Fruit fly (Drosophila melanogaster): ENCODE measurements around the gene js.

js gene

DNA sequence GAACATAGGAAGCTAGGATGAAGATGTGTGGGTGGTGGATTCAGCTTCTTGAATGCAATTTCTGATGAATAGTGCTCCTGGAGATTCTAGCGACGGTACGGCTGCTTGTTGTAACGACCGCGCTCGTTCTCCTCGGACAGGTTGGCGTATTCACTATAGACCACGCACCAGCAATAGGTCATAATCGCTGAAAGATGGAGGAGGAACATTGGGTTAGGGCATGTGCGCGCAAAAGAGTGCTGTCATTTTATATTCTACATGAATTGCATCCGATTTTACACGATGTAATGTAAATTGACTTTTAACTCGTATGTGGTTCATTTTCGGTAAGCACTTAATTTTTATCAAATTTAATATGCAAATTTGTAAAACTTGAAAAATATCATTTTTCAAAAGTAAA, 17.1 kb downstream of the js start (continued):
- peak; percentile 51; the same call in 2 of the 3 replicates for TF ChIP-seq CG16813 (GFP tag; IDR thresholded peaks at IDR 0.05; ENCODE audit: partially characterized antibody)
- TF ChIP-seq CG3163 (GFP tag; optimal IDR thresholded peaks at IDR 0.05) = no peak
- TF ChIP-seq bbx (GFP tag; IDR thresholded peaks at IDR 0.05; ENCODE audit: partially characterized antibody) = peak; percentile 21; the same call in 1 of the 2 replicates
- peak; percentile 31 for TF ChIP-seq BEAF-32 (GFP tag; optimal IDR thresholded peaks at IDR 0.05)
- peak; percentile 85 for TF ChIP-seq Ets65A (GFP tag)
- peak; percentile 18 for TF ChIP-seq gfzf (GFP tag; optimal IDR thresholded peaks at IDR 0.05)
- TF ChIP-seq Opbp (GFP tag; IDR thresholded peaks at IDR 0.05; ENCODE audit: partially characterized antibody) = peak; percentile 58; the same call in 2 of the 3 replicates
- peak; percentile 19; the same call in 1 of the 2 replicates for TF ChIP-seq CG13287 (GFP tag; IDR thresholded peaks at IDR 0.05; ENCODE audit: partially characterized antibody)
- peak; percentile 43 for TF ChIP-seq sens (GFP tag)
- 0 out of 2 replicates have a peak, but pooled peaks have one; percentile 3 for TF ChIP-seq hbn (GFP tag; IDR thresholded peaks at IDR 0.05; ENCODE audit: partially characterized antibody)
- TF ChIP-seq CG16779 (GFP tag; IDR thresholded peaks at IDR 0.05) = no peak
- peak; percentile 68 for TF ChIP-seq HmgD (GFP tag; optimal IDR thresholded peaks at IDR 0.05)
- peak; percentile 16; the same call in 1 of the 2 replicates for TF ChIP-seq E2f2 (GFP tag; IDR thresholded peaks at IDR 0.05)
- TF ChIP-seq Myb (GFP tag; optimal IDR thresholded peaks at IDR 0.05) = peak; percentile 21
- TF ChIP-seq bcd (GFP tag; optimal IDR thresholded peaks at IDR 0.05) = no peak
- peak; percentile 10 for TF ChIP-seq Dp (GFP tag; optimal IDR thresholded peaks at IDR 0.05)
- TF ChIP-seq CTCF (GFP tag; optimal IDR thresholded peaks at IDR 0.05) = peak; percentile 85
- peak; percentile 68 for TF ChIP-seq Med (GFP tag)
- TF ChIP-seq CG6791 (GFP tag; IDR thresholded peaks at IDR 0.05; ENCODE audit: partially characterized antibody) = peak; percentile 73
- TF ChIP-seq row (GFP tag; IDR thresholded peaks at IDR 0.05) = no peak
- TF ChIP-seq vvl (GFP tag; IDR thresholded peaks at IDR 0.05) = peak; percentile 41; the same call in 1 of the 2 replicates
- TF ChIP-seq phol (tag; optimal IDR thresholded peaks at IDR 0.05) = peak; percentile 6
- TF ChIP-seq sug (tag; optimal IDR thresholded peaks at IDR 0.05) = peak; percentile 20
- TF ChIP-seq MTF-1 (GFP tag; optimal IDR thresholded peaks at IDR 0.05; ENCODE audit: borderline replicate concordance) = no peak
- TF ChIP-seq CG2199 (GFP tag; IDR thresholded peaks at IDR 0.05) = peak; percentile 95
- peak; percentile 36 for TF ChIP-seq Sry-δ (GFP tag; optimal IDR thresholded peaks at IDR 0.05)
- no peak for TF ChIP-seq CG8290 (GFP tag; optimal IDR thresholded peaks at IDR 0.05)
- peak in 1 of 2 experiments; percentile 56 for TF ChIP-seq CG8290 (tag; optimal IDR thresholded peaks at IDR 0.05)
- TF ChIP-seq CG1603 (tag; optimal IDR thresholded peaks at IDR 0.05) = peak; percentile 16
- TF ChIP-seq CG17829 (tag; optimal IDR thresholded peaks at IDR 0.05) = peak; percentile 9
- 0 out of 2 replicates have a peak, but pooled peaks have one; percentile 16 for TF ChIP-seq unc-4 (GFP tag; IDR thresholded peaks at IDR 0.05; ENCODE audit: partially characterized antibody)
- TF ChIP-seq amos (GFP tag; IDR thresholded peaks at IDR 0.05; ENCODE audit: partially characterized antibody) = peak; percentile 70
- peak; percentile 33 for TF ChIP-seq CG15514 (GFP tag; optimal IDR thresholded peaks at IDR 0.05)
- 0 out of 4 replicates have a peak, but pooled peaks have one; percentile 32 for TF ChIP-seq chinmo (GFP tag; IDR thresholded peaks at IDR 0.05; ENCODE audit: partially characterized antibody)

DNA sequence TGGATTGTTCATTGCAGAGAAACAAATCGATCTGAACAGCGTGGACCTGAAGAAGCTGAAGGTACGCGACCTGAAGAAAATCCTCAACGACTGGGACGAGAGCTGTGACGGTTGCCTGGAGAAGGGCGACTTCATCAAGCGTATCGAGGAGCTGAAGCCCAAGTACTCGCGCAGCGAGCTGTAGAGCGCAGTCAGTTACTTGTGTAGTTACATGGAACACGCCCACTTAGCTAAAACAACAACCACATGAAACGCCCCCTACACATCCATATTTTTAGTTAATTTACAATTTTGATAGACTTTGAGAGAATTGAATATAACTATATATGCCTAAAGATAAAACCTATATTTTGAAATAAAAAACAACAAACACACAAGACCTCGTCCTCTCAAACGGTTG, 17.7 kb downstream of the js start:
- TF ChIP-seq ham (GFP tag; IDR thresholded peaks at IDR 0.05) = no peak
- peak; percentile 21 for TF ChIP-seq CG3065 (GFP tag; optimal IDR thresholded peaks at IDR 0.05)
- peak; percentile 36 for TF ChIP-seq CTCF (GFP tag; optimal IDR thresholded peaks at IDR 0.05)
- peak; percentile 69 for TF ChIP-seq CG4360 (GFP tag; IDR thresholded peaks at IDR 0.05)
- TF ChIP-seq CG6854 (GFP tag; optimal IDR thresholded peaks at IDR 0.05) = no peak
- peak; percentile 56 for TF ChIP-seq Med (GFP tag)

DNA sequence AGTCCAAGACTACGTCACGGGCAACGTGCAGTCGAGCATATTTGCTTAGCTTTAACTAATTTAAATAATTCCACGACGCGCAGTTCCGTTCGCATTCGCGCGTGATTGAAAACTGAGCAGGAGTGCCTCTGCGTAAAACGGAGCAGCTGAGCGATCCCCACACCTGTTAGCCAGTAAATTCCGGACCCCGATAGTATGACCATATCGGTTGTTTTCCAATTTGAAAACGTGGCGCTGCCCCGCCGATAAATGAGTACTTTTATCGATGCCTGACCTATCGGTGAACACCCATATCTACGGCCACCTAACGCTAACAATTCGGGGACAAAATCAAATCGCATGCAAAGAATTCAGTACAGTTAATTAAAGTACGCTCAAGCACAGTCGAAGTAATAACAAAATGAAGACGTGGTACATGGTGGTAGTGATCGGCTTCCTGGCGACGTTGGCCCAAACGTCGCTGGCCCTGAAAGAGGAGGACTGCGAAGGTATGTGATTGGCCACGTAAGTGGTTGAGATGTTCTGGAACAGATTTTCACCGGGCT, 18.9 kb downstream of the js start, which contains the start of the genes CG14879 and Manf:
Gene CG14879, minus strand, starts transcription at position 116 of the 545 bp plus-strand sequence.
Gene Manf, plus strand, starts transcription at position 294 of the 545 bp plus-strand sequence.
- TF ChIP-seq Lpt (GFP tag; optimal IDR thresholded peaks at IDR 0.05) (no peak), pzg (GFP tag; optimal IDR thresholded peaks at IDR 0.05) (peak; percentile 86), exex (tag; optimal IDR thresholded peaks at IDR 0.05) (no peak), CG12155 (GFP tag; optimal IDR thresholded peaks at IDR 0.05) (no peak), CG12659 (GFP tag; optimal IDR thresholded peaks at IDR 0.05) (peak; percentile 34), chinmo (GFP tag; IDR thresholded peaks at IDR 0.05; ENCODE audit: partially characterized antibody) (peak; percentile 67; the same call in 2 of the 4 replicates), Hmr (GFP tag; optimal IDR thresholded peaks at IDR 0.05) (peak; percentile 46), CG16813 (GFP tag; IDR thresholded peaks at IDR 0.05; ENCODE audit: partially characterized antibody) (0 out of 3 replicates have a peak, but pooled peaks have one; percentile 35), bowl (GFP tag; IDR thresholded peaks at IDR 0.05) (no peak), B-H1 (GFP tag; IDR thresholded peaks at IDR 0.05) (no peak), fd64A (GFP tag; optimal IDR thresholded peaks at IDR 0.05) (no peak), CG15514 (GFP tag; optimal IDR thresholded peaks at IDR 0.05) (peak; percentile 77), CG18764 (GFP tag; optimal IDR thresholded peaks at IDR 0.05) (no peak)
